Fruit fly (Drosophila melanogaster) S2 (cell line): Measurements from ENCODE around the gene sim.
A peak's percentile ranks its signal among the peaks of the same experiment; 100 is the strongest.

Source experiments
- CG8478 ChIP-seq: fragments of >200 bp; optimal IDR thresholded peaks from 2 replicates; lab custom pipeline; 2018
- CTCF ChIP-seq, 2 experiments: fragments of >200 bp; optimal IDR thresholded peaks; 2 replicates each; lab custom pipeline; 2018

dm6 chr3R:13063746-13064592, 6.4 kb downstream of the sim start:
- peak in 1 of 2 experiments; percentile 9 for TF ChIP-seq CTCF (optimal IDR thresholded peaks at IDR 0.05; lab: Kevin White, UChicago)
- peak; percentile 60 for TF ChIP-seq CG8478 (lab: Kevin White, UChicago)
